Fruit fly (Drosophila melanogaster): Measurements from ENCODE around the gene smal.

dm6 chr2L:6218669-6219406 is 39.9 kb downstream of the smal start:
- TF ChIP-seq Sin3A (optimal IDR thresholded peaks at IDR 0.05) = no peak
- no peak for TF ChIP-seq h (optimal IDR thresholded peaks at IDR 0.05)

All from Kc167 (cell line).